Worm (Caenorhabditis elegans) whole organism, L4 larva: ENCODE results near the gene srz-18.

Experiments
- F26F4.8 ChIP-seq: fragments of 200-800 bp; sonication (Bioruptor generic); conservative IDR thresholded peaks from 2 replicates; pipeline ENCODE4 v1.3.6; 2022; ENCODE audit warnings: missing genetic modification characterization, missing compliant biosample characterization
- F49E8.2 ChIP-seq: sonication (generic microtip); optimal IDR thresholded peaks from 2 replicates; lab custom pipeline; 2016; ENCODE audit warnings: missing compliant biosample characterization, mild to moderate bottlenecking, missing genetic modification characterization, borderline replicate concordance
- T20F7.1 ChIP-seq: fragments of 200-800 bp; sonication (Bioruptor generic); optimal IDR thresholded peaks from 2 replicates; lab custom pipeline; 2018; ENCODE audit warnings: mild to moderate bottlenecking, missing genetic modification characterization, missing compliant biosample characterization
- Y105C5A.15 ChIP-seq: fragments of 200-800 bp; sonication (Bioruptor generic); IDR thresholded peaks from 2 replicates; pipeline ENCODE4 v1.3.6; 2022; ENCODE audit warnings: missing genetic modification characterization, missing compliant biosample characterization
- Y48G9A.11 ChIP-seq: fragments of 200-800 bp; sonication (Bioruptor generic); IDR thresholded peaks from 2 replicates; pipeline ENCODE4 v1.3.6; 2022; ENCODE audit warnings: missing genetic modification reagents, missing genetic modification characterization, missing compliant biosample characterization
- Y75B8A.6 ChIP-seq: fragments of 200-800 bp; sonication (Bioruptor generic); IDR thresholded peaks from 2 replicates; pipeline ENCODE4 v1.3.6; 2022; ENCODE audit warnings: missing genetic modification reagents, missing genetic modification characterization, missing compliant biosample characterization
- ZK337.2 ChIP-seq: fragments of 200-800 bp; sonication (Bioruptor generic); IDR thresholded peaks from 2 replicates; pipeline ENCODE4 v1.3.6; 2022; ENCODE audit warnings: missing genetic modification reagents, missing genetic modification characterization, missing compliant biosample characterization
- attf-4 ChIP-seq: sonication (generic microtip); optimal IDR thresholded peaks from 3 replicates; lab custom pipeline; 2017; ENCODE audit warnings: missing biosample characterization, missing genetic modification characterization
- ceh-20 ChIP-seq: fragments of 200-800 bp; sonication (Bioruptor generic); IDR thresholded peaks from 2 replicates; pipeline ENCODE4 v1.3.6; 2022; ENCODE audit warnings: missing genetic modification reagents, missing genetic modification characterization, missing compliant biosample characterization
- ceh-28 ChIP-seq: fragments of 150-350 bp; optimal IDR thresholded peaks from 2 replicates; lab custom pipeline; 2014; ENCODE audit warnings: missing biosample characterization, missing genetic modification reagents, missing genetic modification characterization
- ceh-62 ChIP-seq: sonication (generic microtip); optimal IDR thresholded peaks from 2 replicates; lab custom pipeline; 2017; ENCODE audit warnings: missing biosample characterization, missing genetic modification characterization
- daf-12 ChIP-seq: fragments of 150-350 bp; optimal IDR thresholded peaks from 2 replicates; lab custom pipeline; 2014; ENCODE audit warnings: missing biosample characterization, missing genetic modification reagents, missing genetic modification characterization
- dmd-6 ChIP-seq: fragments of 200-800 bp; sonication (Bioruptor generic); IDR thresholded peaks from 2 replicates; pipeline ENCODE4 v1.3.6; 2022; ENCODE audit warnings: missing genetic modification reagents, missing genetic modification characterization, missing compliant biosample characterization
- dmd-9 ChIP-seq: fragments of 200-800 bp; sonication (Bioruptor generic); IDR thresholded peaks from 2 replicates; pipeline ENCODE4 v1.3.6; 2022; ENCODE audit warnings: missing genetic modification reagents, missing genetic modification characterization, missing compliant biosample characterization
- dve-1 ChIP-seq: sonication (generic microtip); optimal IDR thresholded peaks from 2 replicates; lab custom pipeline; 2017; ENCODE audit warnings: antibody characterized with exemption, mild to moderate bottlenecking, missing genetic modification characterization, missing compliant biosample characterization; ENCODE audit not compliant: insufficient read depth
- egl-27 ChIP-seq: sonication (generic microtip); optimal IDR thresholded peaks from 3 replicates; lab custom pipeline; 2017; ENCODE audit warnings: missing biosample characterization, missing genetic modification reagents, missing genetic modification characterization
- fkh-10 ChIP-seq: fragments of 150-350 bp; optimal IDR thresholded peaks from 2 replicates; lab custom pipeline; 2014; ENCODE audit warnings: missing biosample characterization, missing genetic modification reagents, missing genetic modification characterization
- hlh-30 ChIP-seq: sonication (generic microtip); optimal IDR thresholded peaks from 2 replicates; lab custom pipeline; 2017; ENCODE audit warnings: antibody characterized with exemption, mild to moderate bottlenecking, missing genetic modification characterization, missing compliant biosample characterization; ENCODE audit not compliant: insufficient read depth
- lim-7 ChIP-seq: fragments of 200-800 bp; sonication (Bioruptor generic); IDR thresholded peaks from 2 replicates; pipeline ENCODE4 v1.3.6; 2022; ENCODE audit warnings: missing genetic modification characterization, missing compliant biosample characterization
- lin-15B ChIP-seq: fragments of 150-350 bp; sonication (generic microtip); optimal IDR thresholded peaks from 3 replicates; lab custom pipeline; 2014; ENCODE audit warnings: missing biosample characterization, missing genetic modification characterization
- lin-39 ChIP-seq: fragments of 150-350 bp; optimal IDR thresholded peaks from 2 replicates; lab custom pipeline; 2014; ENCODE audit warnings: missing biosample characterization, missing genetic modification reagents, missing genetic modification characterization
- lir-3 ChIP-seq: sonication (generic microtip); optimal IDR thresholded peaks from 2 replicates; lab custom pipeline; 2016; ENCODE audit warnings: mild to moderate bottlenecking, missing genetic modification characterization, missing compliant biosample characterization
- madf-5 ChIP-seq, 2 experiments: fragments of 200-800 bp; sonication (Bioruptor generic); IDR thresholded peaks; 2 replicates each; pipeline ENCODE4 v1.3.6; 2022; ENCODE audit warnings: missing compliant biosample characterization in 2 of 2, missing genetic modification characterization in 2 of 2
- madf-9 ChIP-seq: fragments of 200-800 bp; sonication (Bioruptor generic); conservative IDR thresholded peaks from 2 replicates; pipeline ENCODE4 v1.3.6; 2022; ENCODE audit warnings: missing genetic modification reagents, missing genetic modification characterization, missing compliant biosample characterization
- mdl-1 ChIP-seq, 2 experiments: fragments of 150-350 bp in 1 of 2; sonication (generic microtip) in 1 of 2; optimal IDR thresholded peaks; 2 replicates each; lab custom pipeline; 2014 to 2017; ENCODE audit warnings: missing biosample characterization in 2 of 2, missing genetic modification characterization in 2 of 2
- mes-2 ChIP-seq: sonication (generic microtip); optimal IDR thresholded peaks from 2 replicates; lab custom pipeline; 2016; ENCODE audit warnings: missing genotype, mild to moderate bottlenecking, missing genetic modification characterization, missing compliant biosample characterization; ENCODE audit not compliant: poor library complexity, severe bottlenecking
- mxl-3 ChIP-seq: fragments of 200-800 bp; sonication (Bioruptor generic); optimal IDR thresholded peaks from 2 replicates; lab custom pipeline; 2018; ENCODE audit warnings: mild to moderate bottlenecking, missing genetic modification characterization, missing compliant biosample characterization
- nhr-102 ChIP-seq: sonication (generic microtip); optimal IDR thresholded peaks from 2 replicates; lab custom pipeline; 2016; ENCODE audit warnings: mild to moderate bottlenecking, missing genetic modification characterization, moderate library complexity, missing compliant biosample characterization
- nhr-111 ChIP-seq: fragments of 200-800 bp; sonication (Bioruptor generic); optimal IDR thresholded peaks from 2 replicates; lab custom pipeline; 2018; ENCODE audit warnings: mild to moderate bottlenecking, missing genetic modification characterization, missing compliant biosample characterization
- nhr-28 ChIP-seq: fragments of 150-350 bp; optimal IDR thresholded peaks from 2 replicates; lab custom pipeline; 2014; ENCODE audit warnings: missing biosample characterization, missing genetic modification characterization
- nhr-42 ChIP-seq: fragments of 200-800 bp; sonication (Bioruptor generic); IDR thresholded peaks from 2 replicates; pipeline ENCODE4 v1.3.6; 2022; ENCODE audit warnings: missing genetic modification characterization, missing compliant biosample characterization
- nhr-48 ChIP-seq: sonication (generic microtip); optimal IDR thresholded peaks from 2 replicates; lab custom pipeline; 2016; ENCODE audit warnings: mild to moderate bottlenecking, missing genetic modification characterization, missing compliant biosample characterization
- nhr-76 ChIP-seq: fragments of 150-350 bp; optimal IDR thresholded peaks from 2 replicates; lab custom pipeline; 2014; ENCODE audit warnings: missing biosample characterization, missing genetic modification characterization
- nhr-77 ChIP-seq: fragments of 150-350 bp; optimal IDR thresholded peaks from 2 replicates; lab custom pipeline; 2014; ENCODE audit warnings: missing biosample characterization, missing genetic modification characterization
- pqm-1 ChIP-seq: sonication (generic microtip); optimal IDR thresholded peaks from 2 replicates; lab custom pipeline; 2017; ENCODE audit warnings: missing biosample characterization, missing genetic modification characterization
- saeg-2 ChIP-seq: fragments of 200-800 bp; sonication (Bioruptor generic); IDR thresholded peaks from 2 replicates; pipeline ENCODE4 v1.3.6; 2022; ENCODE audit warnings: missing genetic modification reagents, missing genetic modification characterization, missing compliant biosample characterization
- sdz-12 ChIP-seq: fragments of 200-800 bp; sonication (Bioruptor generic); optimal IDR thresholded peaks from 2 replicates; lab custom pipeline; 2018; ENCODE audit warnings: mild to moderate bottlenecking, missing genetic modification characterization, missing compliant biosample characterization
- set-16 ChIP-seq: fragments of 200-800 bp; sonication (Bioruptor generic); IDR thresholded peaks from 2 replicates; pipeline ENCODE4 v1.3.6; 2022; ENCODE audit warnings: missing genetic modification reagents, missing genetic modification characterization, missing compliant biosample characterization
- unc-130 ChIP-seq: sonication (generic microtip); optimal IDR thresholded peaks from 2 replicates; lab custom pipeline; 2016; ENCODE audit warnings: missing genetic modification reagents, missing genetic modification characterization, missing compliant biosample characterization
- unc-62 ChIP-seq, 3 experiments: fragments of 150-350 bp in 1 of 3; sonication (generic microtip); optimal IDR thresholded peaks in 2 of 3; peaks in 1 of 3; 1 replicate in 1 of 3; 2 replicates in 2 of 3; lab custom pipeline; 2014 to 2017; ENCODE audit warnings: missing biosample characterization in 3 of 3, missing genetic modification characterization in 3 of 3, missing genetic modification reagents in 3 of 3, missing genotype in 1 of 3
- zfp-3 ChIP-seq: fragments of 200-800 bp; sonication (Bioruptor generic); conservative IDR thresholded peaks from 2 replicates; pipeline ENCODE4 v1.3.6; 2022; ENCODE audit warnings: missing genetic modification reagents, missing genetic modification characterization, missing compliant biosample characterization
- zip-11 ChIP-seq: fragments of 200-800 bp; sonication (Bioruptor generic); IDR thresholded peaks from 2 replicates; pipeline ENCODE4 v1.3.6; 2022; ENCODE audit warnings: missing genetic modification characterization, missing compliant biosample characterization
- zip-2 ChIP-seq: fragments of 150-350 bp; optimal IDR thresholded peaks from 2 replicates; lab custom pipeline; 2014; ENCODE audit warnings: missing biosample characterization, missing genetic modification characterization

srz-18 gene

DNA sequence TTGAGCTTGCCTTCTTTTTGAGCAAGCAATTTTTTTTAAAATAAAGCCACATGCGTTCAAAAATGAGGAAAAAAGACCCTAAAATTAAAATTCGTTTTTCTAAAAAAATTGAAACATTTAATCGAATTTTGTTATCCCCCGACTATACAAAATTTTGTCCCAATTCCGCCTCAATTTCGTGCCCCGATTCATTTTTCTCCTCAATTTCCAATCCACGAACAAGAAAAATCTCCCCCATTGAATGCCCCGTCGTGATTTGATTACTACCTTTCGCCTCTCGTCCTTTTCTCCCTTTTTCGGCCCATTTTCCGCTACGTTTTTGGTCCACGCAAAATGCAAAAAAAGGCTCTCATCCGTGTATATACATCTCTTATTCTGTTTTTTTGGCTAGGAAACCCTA lies 25.4 kb downstream of the srz-18 start:
- TF ChIP-seq mes-2 (tag; lab: Kevin White, UChicago) (no peak), fkh-10 (GFP tag; lab: Kevin White, UChicago) (peak; percentile 14), nhr-42 (GFP tag; lab: Robert Waterston, UW) (no peak), lir-3 (tag; lab: Kevin White, UChicago) (no peak)

DNA sequence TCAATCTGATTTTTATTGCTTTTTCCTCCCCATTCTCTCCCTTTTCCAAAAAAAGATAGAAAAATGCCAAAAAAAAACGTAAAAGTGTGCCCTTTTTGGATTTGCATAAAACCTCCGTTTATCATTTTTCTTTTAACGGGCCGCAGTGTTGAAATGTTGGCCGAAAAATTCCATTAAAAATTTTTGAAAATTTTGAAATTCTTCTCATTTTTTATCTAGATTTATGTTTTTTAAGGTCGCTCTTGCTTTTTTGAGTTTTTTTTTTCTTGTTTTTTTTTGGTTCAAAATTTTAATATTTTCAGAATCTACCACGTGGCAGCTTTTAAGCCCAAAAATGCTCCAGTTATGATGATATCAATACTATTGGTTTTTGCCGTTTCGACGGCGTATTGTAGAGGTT lies 27.8 kb downstream of the srz-18 start, which contains the start of gene mnr-1:
Gene mnr-1, plus strand, starts transcription at position 301 of the 400 bp plus-strand sequence.
- TF ChIP-seq lim-7 (GFP tag; lab: Robert Waterston, UW) (no peak), madf-5 (GFP tag; IDR thresholded peaks at IDR 0.05; lab: Robert Waterston, UW) (no peak), nhr-111 (GFP tag; lab: Kevin White, UChicago) (no peak), unc-130 (no peak), ceh-20 (GFP tag; lab: Robert Waterston, UW) (no peak), nhr-102 (tag; lab: Kevin White, UChicago) (no peak), nhr-48 (tag; lab: Kevin White, UChicago) (no peak), zip-11 (GFP tag; lab: Robert Waterston, UW) (no peak), F49E8.2 (tag; lab: Kevin White, UChicago) (no peak), attf-4 (tag; lab: Kevin White, UChicago) (no peak), sdz-12 (GFP tag; lab: Kevin White, UChicago) (no peak), ceh-28 (tag; lab: Kevin White, UChicago) (no peak)

DNA sequence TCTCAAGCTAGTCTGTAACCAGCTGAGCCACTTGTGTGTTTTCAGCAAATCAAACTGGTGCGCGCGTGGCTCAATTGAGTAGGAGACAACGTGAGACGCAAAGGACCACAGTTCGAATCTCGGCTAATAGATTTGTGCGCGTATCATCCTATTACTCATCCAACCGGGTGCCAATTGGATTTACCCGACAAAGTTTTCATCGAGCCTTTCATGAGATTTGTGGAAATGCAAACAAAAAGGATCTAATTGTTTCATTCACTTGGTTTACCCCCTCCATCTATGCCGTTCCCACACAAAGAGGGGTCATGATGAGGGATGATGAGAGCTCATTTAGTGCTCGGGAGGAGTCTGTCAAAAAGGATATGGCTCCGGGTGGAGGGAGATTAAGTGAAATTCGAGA lies 28.7 kb downstream of the srz-18 start:
- no peak for TF ChIP-seq Y105C5A.15 (GFP tag; lab: Robert Waterston, UW)
- no peak for TF ChIP-seq nhr-76 (tag; lab: Kevin White, UChicago)
- TF ChIP-seq zfp-3 (GFP tag; lab: Robert Waterston, UW) = no peak
- no peak for TF ChIP-seq saeg-2
- TF ChIP-seq nhr-42 (GFP tag; lab: Robert Waterston, UW) = no peak
- TF ChIP-seq lir-3 (tag; lab: Kevin White, UChicago) = no peak
- no peak for TF ChIP-seq mdl-1 (tag; optimal IDR thresholded peaks at IDR 0.05; lab: Kevin White, UChicago)
- no peak for TF ChIP-seq T20F7.1 (GFP tag; lab: Kevin White, UChicago)
- TF ChIP-seq nhr-77 = no peak
- no peak for TF ChIP-seq ZK337.2 (GFP tag; lab: Robert Waterston, UW)
- no peak for TF ChIP-seq dmd-9
- no peak for TF ChIP-seq fkh-10 (GFP tag; lab: Kevin White, UChicago)
- no peak for TF ChIP-seq dve-1 (tag; lab: Kevin White, UChicago)
- TF ChIP-seq set-16 (GFP tag; lab: Robert Waterston, UW) = no peak

ce11 chrV:20656626-20657025 lies 30.1 kb downstream of the srz-18 start:
- TF ChIP-seq Y48G9A.11 (GFP tag; lab: Robert Waterston, UW) = no peak
- TF ChIP-seq sdz-12 (GFP tag; lab: Kevin White, UChicago) = no peak
- peak in 1 of 2 experiments; percentile 35 for TF ChIP-seq unc-62 (GFP tag; optimal IDR thresholded peaks at IDR 0.05 in 1 of 2; lab: Kevin White, UChicago)
- no peak for TF ChIP-seq unc-62 (tag; optimal IDR thresholded peaks at IDR 0.05; lab: Kevin White, UChicago)
- TF ChIP-seq, all 104 proteins: peak for 1

- TF ChIP-seq daf-12 (no peak), nhr-48 (tag; lab: Kevin White, UChicago) (no peak), hlh-30 (tag; lab: Kevin White, UChicago) (peak; percentile 29), F26F4.8 (GFP tag; lab: Robert Waterston, UW) (no peak), zip-2 (tag; lab: Kevin White, UChicago) (no peak), dmd-6 (GFP tag; lab: Robert Waterston, UW) (peak; percentile 14; the same call in 1 of the 2 replicates), madf-9 (GFP tag; lab: Robert Waterston, UW) (no peak), nhr-28 (tag; lab: Kevin White, UChicago) (peak; percentile 36), zip-11 (GFP tag; lab: Robert Waterston, UW) (no peak), lin-15B (tag; lab: Kevin White, UChicago) (no peak), mxl-3 (GFP tag; lab: Kevin White, UChicago) (no peak), ceh-62 (tag; lab: Kevin White, UChicago) (no peak), egl-27 (tag; lab: Kevin White, UChicago) (no peak), lin-39 (tag; lab: Kevin White, UChicago) (no peak), dmd-9 (no peak), pqm-1 (tag; lab: Kevin White, UChicago) (no peak), Y75B8A.6 (GFP tag; lab: Robert Waterston, UW) (no peak)
Measured at ce11 chrV:20660025-20660424, 33.5 kb downstream of the srz-18 start, which contains the start of gene W01F3.2. TSS of gene W01F3.2 (plus strand) at chrV:20660325.
